Fruit fly (Drosophila melanogaster): ENCODE results near the gene SdicA.

Gene SdicA

DNA sequence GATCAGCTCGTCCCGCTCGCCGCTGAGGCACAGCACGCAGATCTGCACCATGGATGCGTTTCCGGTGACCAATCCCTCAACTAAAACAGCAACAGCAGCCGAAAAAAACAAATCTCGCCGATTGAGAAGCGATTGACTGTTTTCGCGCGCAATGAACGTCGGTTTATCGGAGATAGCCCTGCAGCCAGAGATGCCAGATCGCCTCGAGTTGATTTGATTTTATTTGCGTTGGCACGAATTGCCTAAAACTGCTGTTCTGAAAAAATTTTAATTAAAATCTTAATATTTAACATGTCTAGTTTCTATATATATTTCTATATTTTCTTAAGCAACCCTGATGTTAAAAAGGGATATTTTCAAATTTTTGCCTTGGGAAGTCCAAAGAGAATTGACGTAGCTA, 39.1 kb downstream of the SdicA start (continued):
- TF ChIP-seq CoRest (tag; optimal IDR thresholded peaks at IDR 0.05) = peak; percentile 35
- TF ChIP-seq Trl (optimal IDR thresholded peaks at IDR 0.05) = no peak
- no peak for TF ChIP-seq Trl (GFP tag; optimal IDR thresholded peaks at IDR 0.05)
- TF ChIP-seq HmgD (GFP tag; optimal IDR thresholded peaks at IDR 0.05) = no peak
- TF ChIP-seq CG14710 (tag; optimal IDR thresholded peaks at IDR 0.05) = no peak
- no peak for TF ChIP-seq CG14965 (GFP tag; optimal IDR thresholded peaks at IDR 0.05; ENCODE audit: borderline replicate concordance)
- TF ChIP-seq CG3407 (GFP tag; optimal IDR thresholded peaks at IDR 0.05) = no peak
- TF ChIP-seq CG8944 (GFP tag; optimal IDR thresholded peaks at IDR 0.05) = no peak
- no peak for TF ChIP-seq CG15696 (tag; optimal IDR thresholded peaks at IDR 0.05)
- TF ChIP-seq CG10431 (GFP tag; optimal IDR thresholded peaks at IDR 0.05) = no peak
- no peak for TF ChIP-seq CG10147 (GFP tag; optimal IDR thresholded peaks at IDR 0.05)
- TF ChIP-seq CG6683 (GFP tag; optimal IDR thresholded peaks at IDR 0.05) = no peak
- TF ChIP-seq ab (GFP tag; optimal IDR thresholded peaks at IDR 0.05) = no peak
- TF ChIP-seq CG18619 (GFP tag; optimal IDR thresholded peaks at IDR 0.05) = no peak
- no peak for TF ChIP-seq CG8924 (tag; optimal IDR thresholded peaks at IDR 0.05)
- no peak for TF ChIP-seq gro (GFP tag; optimal IDR thresholded peaks at IDR 0.05)
- no peak for TF ChIP-seq CG15479 (GFP tag; optimal IDR thresholded peaks at IDR 0.05)
- peak; percentile 16 for TF ChIP-seq Ets97D (GFP tag; optimal IDR thresholded peaks at IDR 0.05)
- no peak for TF ChIP-seq Gug (GFP tag; IDR thresholded peaks at IDR 0.05)
- no peak for TF ChIP-seq CG9215 (GFP tag; IDR thresholded peaks at IDR 0.05)
- TF ChIP-seq CG10462 (GFP tag; optimal IDR thresholded peaks at IDR 0.05) = no peak
- no peak for TF ChIP-seq CG18262 (tag; optimal IDR thresholded peaks at IDR 0.05)
- no peak for TF ChIP-seq ham (GFP tag; IDR thresholded peaks at IDR 0.05)
- TF ChIP-seq sisA (GFP tag; IDR thresholded peaks at IDR 0.05) = peak; percentile 20; the same call in 1 of the 2 replicates
- no peak for TF ChIP-seq Side (GFP tag; optimal IDR thresholded peaks at IDR 0.05)
- no peak for TF ChIP-seq CG16815 (GFP tag; optimal IDR thresholded peaks at IDR 0.05)
- no peak for TF ChIP-seq fd96Cb (tag; optimal IDR thresholded peaks at IDR 0.05)
- peak; percentile 1 for TF ChIP-seq CG13424 (tag; optimal IDR thresholded peaks at IDR 0.05)
- TF ChIP-seq bbx (GFP tag; IDR thresholded peaks at IDR 0.05; ENCODE audit: partially characterized antibody) = no peak
- TF ChIP-seq D (optimal IDR thresholded peaks at IDR 0.05) = no peak
- no peak for TF ChIP-seq D (GFP tag; optimal IDR thresholded peaks at IDR 0.05)
- TF ChIP-seq gfzf (GFP tag; optimal IDR thresholded peaks at IDR 0.05) = no peak
- TF ChIP-seq Nf-YC (tag; optimal IDR thresholded peaks at IDR 0.05) = no peak
- TF ChIP-seq sob (GFP tag; IDR thresholded peaks at IDR 0.05) = no peak
- no peak for TF ChIP-seq sug (tag; optimal IDR thresholded peaks at IDR 0.05)
- no peak for TF ChIP-seq CG4617 (GFP tag; optimal IDR thresholded peaks at IDR 0.05; ENCODE audit: borderline replicate concordance)
- TF ChIP-seq HLH3B (GFP tag; IDR thresholded peaks at IDR 0.05) = no peak
- TF ChIP-seq zf30C (GFP tag; optimal IDR thresholded peaks at IDR 0.05) = no peak
- no peak for TF ChIP-seq CG13296 (GFP tag; optimal IDR thresholded peaks at IDR 0.05)
- no peak for TF ChIP-seq Ravus (GFP tag; IDR thresholded peaks at IDR 0.05)
- no peak for TF ChIP-seq hth (optimal IDR thresholded peaks at IDR 0.05)
- no peak for TF ChIP-seq ems (GFP tag; optimal IDR thresholded peaks at IDR 0.05)

DNA sequence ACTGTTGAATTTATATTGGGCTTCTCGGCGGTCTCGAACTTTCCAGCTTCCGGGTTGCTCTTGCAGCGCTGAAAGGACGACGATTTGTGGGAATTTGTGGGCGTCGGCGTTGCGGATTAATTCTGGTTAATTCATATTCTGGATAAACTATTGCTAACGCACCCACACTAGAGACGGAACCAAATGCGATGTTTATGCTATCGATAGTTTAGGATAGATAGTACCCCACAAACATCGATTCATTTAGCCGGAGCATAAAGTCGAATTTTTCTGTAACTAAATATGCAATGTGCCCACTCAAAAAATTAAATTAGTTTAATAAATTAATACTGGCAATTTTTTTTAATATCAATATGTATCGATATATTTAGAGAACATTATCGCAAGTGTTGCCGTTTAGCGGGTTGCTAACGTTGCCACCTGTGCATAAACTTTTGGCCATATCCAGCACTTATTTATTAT, 42.0 kb downstream of the SdicA start, which contains the start of gene Rab35:
Rab35 (minus strand) TSS at position 194 of the 462 bp plus-strand sequence.
- TF ChIP-seq ranshi (GFP tag; IDR thresholded peaks at IDR 0.05) = peak; percentile 12; the same call in 1 of the 2 replicates
- peak; percentile 74 for TF ChIP-seq Sin3A (optimal IDR thresholded peaks at IDR 0.05)
- peak; percentile 21 for TF ChIP-seq ind (GFP tag; optimal IDR thresholded peaks at IDR 0.05)
- no peak for TF ChIP-seq CG17328 (GFP tag; IDR thresholded peaks at IDR 0.05)
- TF ChIP-seq H15 (GFP tag; IDR thresholded peaks at IDR 0.05) = no peak
- TF ChIP-seq NFAT (GFP tag; IDR thresholded peaks at IDR 0.05) = no peak
- no peak for TF ChIP-seq CG4707 (GFP tag; optimal IDR thresholded peaks at IDR 0.05)
- no peak for TF ChIP-seq ab (GFP tag; optimal IDR thresholded peaks at IDR 0.05)
- peak; percentile 92 for TF ChIP-seq CG34224 (GFP tag; IDR thresholded peaks at IDR 0.05; ENCODE audit: partially characterized antibody)
- TF ChIP-seq ato (GFP tag; IDR thresholded peaks at IDR 0.05; ENCODE audit: partially characterized antibody) = peak; percentile 84
- peak; percentile 41 for TF ChIP-seq Rfx (GFP tag; IDR thresholded peaks at IDR 0.05)
- TF ChIP-seq CG30403 (GFP tag; optimal IDR thresholded peaks at IDR 0.05) = peak; percentile 47
- TF ChIP-seq CG7839 (tag; optimal IDR thresholded peaks at IDR 0.05) = peak; percentile 7
- peak; percentile 34; the same call in 1 of the 2 replicates for TF ChIP-seq vvl (GFP tag; IDR thresholded peaks at IDR 0.05)

All from whole organism, embryonic.